Worm (Caenorhabditis elegans) whole organism, L3 larva: ENCODE data around the gene ZC477.4.

Experiments
- R02D3.7 ChIP-seq: fragments of 150-350 bp; optimal IDR thresholded peaks from 2 replicates; lab custom pipeline; 2014; ENCODE audit warnings: missing biosample characterization, missing genetic modification characterization
- ZK546.5 ChIP-seq: sonication (generic microtip); optimal IDR thresholded peaks from 2 replicates; lab custom pipeline; 2017; ENCODE audit warnings: missing biosample characterization, missing genetic modification characterization
- aly-2 ChIP-seq: fragments of 150-350 bp; optimal IDR thresholded peaks from 2 replicates; lab custom pipeline; 2014; ENCODE audit warnings: missing biosample characterization, missing genetic modification characterization
- daf-12 ChIP-seq: fragments of 150-350 bp; optimal IDR thresholded peaks from 2 replicates; lab custom pipeline; 2014; ENCODE audit warnings: missing biosample characterization, missing genetic modification reagents, missing genetic modification characterization
- egl-27 ChIP-seq: sonication (generic microtip); optimal IDR thresholded peaks from 4 replicates; lab custom pipeline; 2017; ENCODE audit warnings: missing biosample characterization, missing genetic modification reagents, missing genetic modification characterization
- elt-1 ChIP-seq: fragments of 150-350 bp; optimal IDR thresholded peaks from 2 replicates; lab custom pipeline; 2014; ENCODE audit warnings: missing biosample characterization, missing genetic modification characterization
- elt-2 ChIP-seq: sonication (generic microtip); optimal IDR thresholded peaks from 2 replicates; lab custom pipeline; 2016; ENCODE audit warnings: missing genetic modification reagents, mild to moderate bottlenecking, missing genetic modification characterization, missing compliant biosample characterization
- fkh-10 ChIP-seq: sonication (generic microtip); optimal IDR thresholded peaks from 2 replicates; lab custom pipeline; 2017; ENCODE audit warnings: missing biosample characterization, missing genetic modification reagents, missing genetic modification characterization
- jun-1 ChIP-seq: fragments of 150-350 bp; optimal IDR thresholded peaks from 2 replicates; lab custom pipeline; 2014; ENCODE audit warnings: missing biosample characterization, missing genetic modification reagents, missing genetic modification characterization
- lin-15B ChIP-seq: fragments of 150-350 bp; optimal IDR thresholded peaks from 2 replicates; lab custom pipeline; 2014; ENCODE audit warnings: missing biosample characterization, missing genetic modification characterization
- lsy-12 ChIP-seq: sonication (generic microtip); optimal IDR thresholded peaks from 2 replicates; lab custom pipeline; 2016; ENCODE audit warnings: mild to moderate bottlenecking, missing genetic modification characterization, missing compliant biosample characterization
- mml-1 ChIP-seq: fragments of 150-350 bp; sonication (generic microtip); optimal IDR thresholded peaks from 3 replicates; lab custom pipeline; 2014; ENCODE audit warnings: missing biosample characterization, missing genetic modification characterization
- nhr-23 ChIP-seq: fragments of 150-350 bp; optimal IDR thresholded peaks from 2 replicates; lab custom pipeline; 2014; ENCODE audit warnings: missing biosample characterization, missing genetic modification reagents, missing genetic modification characterization
- nhr-25 ChIP-seq: sonication (generic microtip); optimal IDR thresholded peaks from 2 replicates; lab custom pipeline; 2017; ENCODE audit warnings: missing biosample characterization, missing genetic modification characterization
- nhr-28 ChIP-seq: fragments of 150-350 bp; optimal IDR thresholded peaks from 2 replicates; lab custom pipeline; 2014; ENCODE audit warnings: missing biosample characterization, missing genetic modification characterization
- pha-4 ChIP-seq: fragments of 150-350 bp; optimal IDR thresholded peaks from 2 replicates; lab custom pipeline; 2014; ENCODE audit warnings: missing biosample characterization, missing genetic modification reagents, missing genetic modification characterization
- pqm-1 ChIP-seq: fragments of 150-350 bp; optimal IDR thresholded peaks from 2 replicates; lab custom pipeline; 2017; ENCODE audit warnings: missing biosample characterization, missing genetic modification characterization, inconsistent platforms
- skn-1 ChIP-seq: fragments of 150-350 bp; optimal IDR thresholded peaks from 2 replicates; lab custom pipeline; 2014; ENCODE audit warnings: missing biosample characterization, missing genetic modification characterization
- snpc-4 ChIP-seq: fragments of 150-350 bp; optimal IDR thresholded peaks from 2 replicates; lab custom pipeline; 2014; ENCODE audit warnings: missing biosample characterization, missing genetic modification characterization
- tbx-2 ChIP-seq: sonication (generic microtip); optimal IDR thresholded peaks from 2 replicates; lab custom pipeline; 2016; ENCODE audit warnings: mild to moderate bottlenecking, missing genetic modification characterization, missing compliant biosample characterization
- unc-62 ChIP-seq: fragments of 150-350 bp; sonication (generic microtip); optimal IDR thresholded peaks from 4 replicates; lab custom pipeline; 2014; ENCODE audit warnings: missing biosample characterization, missing genetic modification reagents, missing genetic modification characterization

ZC477.4 gene

ce11 chrIV:7048637-7049245 is 49.8 kb downstream of the ZC477.4 start:
- TF ChIP-seq tbx-2 (tag; lab: Kevin White, UChicago) (no peak), pqm-1 (tag; lab: Kevin White, UChicago) (peak; percentile 19), egl-27 (tag; lab: Kevin White, UChicago) (no peak), nhr-28 (tag; lab: Kevin White, UChicago) (no peak), daf-12 (tag; lab: Kevin White, UChicago) (no peak), elt-1 (tag; lab: Kevin White, UChicago) (no peak), jun-1 (tag; lab: Kevin White, UChicago) (no peak), pha-4 (tag; lab: Kevin White, UChicago) (peak; percentile 54), nhr-25 (no peak), elt-2 (tag; lab: Kevin White, UChicago) (peak; percentile 59), nhr-23 (tag; lab: Kevin White, UChicago) (peak; percentile 50), lsy-12 (tag; lab: Kevin White, UChicago) (peak; percentile 41), unc-62 (no peak), fkh-10 (no peak), aly-2 (tag; lab: Kevin White, UChicago) (no peak), ZK546.5 (tag; lab: Kevin White, UChicago) (no peak), R02D3.7 (tag; lab: Kevin White, UChicago) (no peak), mml-1 (tag; lab: Kevin White, UChicago) (no peak), skn-1 (tag; lab: Kevin White, UChicago) (no peak), lin-15B (tag; lab: Kevin White, UChicago) (no peak), snpc-4 (tag; lab: Kevin White, UChicago) (no peak)
